Fruit fly (Drosophila melanogaster): Measurements from ENCODE around the gene CG5937.

Gene CG5937

dm6 chrX:6003830-6004229, 36.0 kb upstream of the CG5937 start:
- TF ChIP-seq dsf (GFP tag; optimal IDR thresholded peaks at IDR 0.05; ENCODE audit: borderline replicate concordance) (no peak), lola (GFP tag; optimal IDR thresholded peaks at IDR 0.05) (no peak), rgr (GFP tag; optimal IDR thresholded peaks at IDR 0.05) (peak; percentile 15), dmrt93B (GFP tag; optimal IDR thresholded peaks at IDR 0.05) (peak; percentile 0), tai (GFP tag; optimal IDR thresholded peaks at IDR 0.05) (no peak), Myc (optimal IDR thresholded peaks at IDR 0.05) (no peak), foxo (GFP tag; optimal IDR thresholded peaks at IDR 0.05) (peak in 1 of 2 experiments; percentile 18), Hr83 (GFP tag; optimal IDR thresholded peaks at IDR 0.05; ENCODE audit: poor library complexity, severe bottlenecking) (no peak), Sp1 (GFP tag; optimal IDR thresholded peaks at IDR 0.05) (peak; percentile 18), CG32264 (GFP tag; optimal IDR thresholded peaks at IDR 0.05) (no peak), HLH106 (tag; optimal IDR thresholded peaks at IDR 0.05) (peak; percentile 27)

- TF ChIP-seq CG9705 (GFP tag; optimal IDR thresholded peaks at IDR 0.05) (no peak), Rel (GFP tag; optimal IDR thresholded peaks at IDR 0.05) (no peak), Rel (tag; optimal IDR thresholded peaks at IDR 0.05) (peak; percentile 62)
Observed at dm6 chrX:6007502-6007901, 32.3 kb upstream of the CG5937 start.

- TF ChIP-seq dl (GFP tag; optimal IDR thresholded peaks at IDR 0.05; ENCODE audit: insufficient read depth in 1 of 2, partially characterized antibody in 2 of 2) (no peak), usp (GFP tag; optimal IDR thresholded peaks at IDR 0.05) (no peak), br (GFP tag; optimal IDR thresholded peaks at IDR 0.05) (no peak), woc (GFP tag; optimal IDR thresholded peaks at IDR 0.05) (no peak), lola (GFP tag; optimal IDR thresholded peaks at IDR 0.05) (no peak), pan (optimal IDR thresholded peaks at IDR 0.05) (no peak), Myc (optimal IDR thresholded peaks at IDR 0.05) (no peak), dsf (GFP tag; optimal IDR thresholded peaks at IDR 0.05; ENCODE audit: borderline replicate concordance) (no peak)
Observed at dm6 chrX:6010539-6011268, 29.1 kb upstream of the CG5937 start.

dm6 chrX:6012976-6013684, 26.7 kb upstream of the CG5937 start, which contains the start of gene mab-21:
TSS of gene mab-21 (minus strand) at chrX:6013181.
- TF ChIP-seq N (GFP tag; optimal IDR thresholded peaks at IDR 0.05): peak; percentile 20
- no peak for TF ChIP-seq tai (GFP tag; optimal IDR thresholded peaks at IDR 0.05)
- peak; percentile 4 for TF ChIP-seq h (GFP tag; optimal IDR thresholded peaks at IDR 0.05)
- TF ChIP-seq fru (GFP tag; optimal IDR thresholded peaks at IDR 0.05): peak; percentile 18
- TF ChIP-seq Vsx2 (GFP tag; optimal IDR thresholded peaks at IDR 0.05; ENCODE audit: partially characterized antibody): peak; percentile 17
- no peak for TF ChIP-seq lola (GFP tag; optimal IDR thresholded peaks at IDR 0.05)
- no peak for TF ChIP-seq dl (GFP tag; optimal IDR thresholded peaks at IDR 0.05; ENCODE audit: insufficient read depth in 1 of 2, partially characterized antibody in 2 of 2)
- no peak for TF ChIP-seq GATAd (GFP tag; optimal IDR thresholded peaks at IDR 0.05)
- no peak for TF ChIP-seq sv (GFP tag; optimal IDR thresholded peaks at IDR 0.05)

- TF ChIP-seq Mio (GFP tag; optimal IDR thresholded peaks at IDR 0.05) (no peak), h (GFP tag; optimal IDR thresholded peaks at IDR 0.05) (peak; percentile 86), Abd-B (GFP tag; optimal IDR thresholded peaks at IDR 0.05) (no peak), usp (GFP tag; optimal IDR thresholded peaks at IDR 0.05) (no peak), Jra (GFP tag; optimal IDR thresholded peaks at IDR 0.05) (peak; percentile 29), Dif (GFP tag; optimal IDR thresholded peaks at IDR 0.05; ENCODE audit: partially characterized antibody) (no peak), sv (GFP tag; optimal IDR thresholded peaks at IDR 0.05) (no peak), ey (GFP tag; optimal IDR thresholded peaks at IDR 0.05) (peak; percentile 86), brk (GFP tag; optimal IDR thresholded peaks at IDR 0.05) (peak; percentile 74), CrebA (GFP tag; optimal IDR thresholded peaks at IDR 0.05; ENCODE audit: borderline replicate concordance) (peak; percentile 64), N (GFP tag; optimal IDR thresholded peaks at IDR 0.05) (no peak), Dfd (GFP tag; optimal IDR thresholded peaks at IDR 0.05) (no peak), pan (optimal IDR thresholded peaks at IDR 0.05) (no peak), lola (GFP tag; optimal IDR thresholded peaks at IDR 0.05) (no peak), HLH106 (tag; optimal IDR thresholded peaks at IDR 0.05) (peak; percentile 85), dl (GFP tag; optimal IDR thresholded peaks at IDR 0.05; ENCODE audit: insufficient read depth in 1 of 2, partially characterized antibody in 2 of 2) (no peak), rgr (GFP tag; optimal IDR thresholded peaks at IDR 0.05) (peak; percentile 81), foxo (GFP tag; optimal IDR thresholded peaks at IDR 0.05) (peak in 1 of 2 experiments; percentile 89), Vsx2 (GFP tag; optimal IDR thresholded peaks at IDR 0.05; ENCODE audit: partially characterized antibody) (no peak), psq (GFP tag; optimal IDR thresholded peaks at IDR 0.05) (peak; percentile 66), sage (GFP tag; optimal IDR thresholded peaks at IDR 0.05) (peak; percentile 44), CG9705 (GFP tag; optimal IDR thresholded peaks at IDR 0.05) (peak; percentile 34), OdsH (GFP tag; optimal IDR thresholded peaks at IDR 0.05) (peak; percentile 78), tai (GFP tag; optimal IDR thresholded peaks at IDR 0.05) (peak; percentile 40), jim (GFP tag; optimal IDR thresholded peaks at IDR 0.05) (no peak), Hr83 (GFP tag; optimal IDR thresholded peaks at IDR 0.05; ENCODE audit: poor library complexity, severe bottlenecking) (no peak), GATAd (GFP tag; optimal IDR thresholded peaks at IDR 0.05) (peak; percentile 9), Sp1 (GFP tag; optimal IDR thresholded peaks at IDR 0.05) (peak; percentile 82), Rel (GFP tag; optimal IDR thresholded peaks at IDR 0.05) (peak; percentile 5), Rel (tag; optimal IDR thresholded peaks at IDR 0.05) (peak; percentile 37)
Observed at dm6 chrX:6020254-6020653, 19.6 kb upstream of the CG5937 start.
